Worm (Caenorhabditis elegans) whole organism, midembryonic: ENCODE measurements around the gene F07G11.1.

Experiments used
- T22C8.4 ChIP-seq: fragments of 200-800 bp; sonication (Bioruptor generic); IDR thresholded peaks from 2 replicates; pipeline ENCODE4 v1.3.6; 2022; ENCODE audit warnings: missing genetic modification characterization, missing compliant biosample characterization
- cog-1 ChIP-seq: sonication (generic microtip); optimal IDR thresholded peaks from 2 replicates; lab custom pipeline; 2016; ENCODE audit warnings: missing genetic modification characterization, missing compliant biosample characterization
- flt-1 ChIP-seq: fragments of 200-800 bp; sonication (Bioruptor generic); IDR thresholded peaks from 2 replicates; pipeline ENCODE4 v1.3.6; 2022; ENCODE audit warnings: missing genetic modification characterization, missing compliant biosample characterization
- med-1 ChIP-seq: sonication (generic microtip); optimal IDR thresholded peaks from 2 replicates; lab custom pipeline; 2017; ENCODE audit warnings: missing genetic modification characterization, mild to moderate bottlenecking, missing compliant biosample characterization, antibody characterized with exemption, missing genetic modification reagents; ENCODE audit not compliant: insufficient read depth
- tab-1 ChIP-seq: fragments of 200-800 bp; sonication (Bioruptor generic); IDR thresholded peaks from 2 replicates; pipeline ENCODE4 v1.3.6; 2022; ENCODE audit warnings: missing genetic modification characterization, missing compliant biosample characterization
- ztf-29 ChIP-seq: fragments of 200-800 bp; sonication (Bioruptor generic); IDR thresholded peaks from 2 replicates; pipeline ENCODE4 v1.3.6; 2022; ENCODE audit warnings: missing genetic modification reagents, missing genetic modification characterization, missing compliant biosample characterization

- TF ChIP-seq ztf-29 (GFP tag; lab: Robert Waterston, UW): no peak
- no peak for TF ChIP-seq flt-1 (GFP tag; lab: Robert Waterston, UW)
- no peak for TF ChIP-seq cog-1 (tag; lab: Kevin White, UChicago)
- TF ChIP-seq med-1 (GFP tag; lab: Kevin White, UChicago): no peak
- no peak for TF ChIP-seq T22C8.4 (GFP tag; lab: Robert Waterston, UW)
- TF ChIP-seq tab-1 (GFP tag; lab: Robert Waterston, UW): no peak
Measured at ce11 chrV:7298463-7298862, 8.7 kb upstream of the F07G11.1 start, which contains the start of gene F07G11.3.
